Worm (Caenorhabditis elegans): ENCODE data around the gene T10B10.4.

T10B10.4 gene

ce11 chrX:15189823-15190222 is at the start of gene T10B10.4:
Gene T10B10.4 (plus strand): TSS chrX:15190123.
- no peak for TF ChIP-seq lsy-2 (tag; optimal IDR thresholded peaks at IDR 0.05)
- no peak for TF ChIP-seq lir-3 (tag; optimal IDR thresholded peaks at IDR 0.05; ENCODE audit: poor library complexity)
- TF ChIP-seq pag-3 (tag; optimal IDR thresholded peaks at IDR 0.05; ENCODE audit: borderline replicate concordance, insufficient read depth), result no peak
- no peak for TF ChIP-seq dpl-1 (GFP tag; optimal IDR thresholded peaks at IDR 0.05)
- TF ChIP-seq F16B12.6 (tag; optimal IDR thresholded peaks at IDR 0.05), result no peak
- TF ChIP-seq nhr-12 (tag; optimal IDR thresholded peaks at IDR 0.05), result no peak
- TF ChIP-seq rnt-1 (tag; optimal IDR thresholded peaks at IDR 0.05), result no peak
- no peak for TF ChIP-seq zip-4 (GFP tag; optimal IDR thresholded peaks at IDR 0.05)
- TF ChIP-seq mef-2 (tag; optimal IDR thresholded peaks at IDR 0.05), result no peak
- TF ChIP-seq elt-2 (tag; optimal IDR thresholded peaks at IDR 0.05), result no peak
- no peak for TF ChIP-seq nhr-237 (tag; optimal IDR thresholded peaks at IDR 0.05)
- TF ChIP-seq aly-2 (tag; optimal IDR thresholded peaks at IDR 0.05), result no peak
- TF ChIP-seq hpl-2 (GFP tag; optimal IDR thresholded peaks at IDR 0.05), result no peak
- TF ChIP-seq fkh-4 (tag; optimal IDR thresholded peaks at IDR 0.05; ENCODE audit: borderline replicate concordance), result no peak
- TF ChIP-seq lin-35 (GFP tag; optimal IDR thresholded peaks at IDR 0.05), result no peak
- no peak for TF ChIP-seq elt-3 (tag; optimal IDR thresholded peaks at IDR 0.05)
- no peak for TF ChIP-seq skn-1 (tag; optimal IDR thresholded peaks at IDR 0.05)
- no peak for TF ChIP-seq hlh-4 (tag; optimal IDR thresholded peaks at IDR 0.05)
- no peak for TF ChIP-seq Y116A8C.19 (tag; optimal IDR thresholded peaks at IDR 0.05; ENCODE audit: borderline replicate concordance)

DNA sequence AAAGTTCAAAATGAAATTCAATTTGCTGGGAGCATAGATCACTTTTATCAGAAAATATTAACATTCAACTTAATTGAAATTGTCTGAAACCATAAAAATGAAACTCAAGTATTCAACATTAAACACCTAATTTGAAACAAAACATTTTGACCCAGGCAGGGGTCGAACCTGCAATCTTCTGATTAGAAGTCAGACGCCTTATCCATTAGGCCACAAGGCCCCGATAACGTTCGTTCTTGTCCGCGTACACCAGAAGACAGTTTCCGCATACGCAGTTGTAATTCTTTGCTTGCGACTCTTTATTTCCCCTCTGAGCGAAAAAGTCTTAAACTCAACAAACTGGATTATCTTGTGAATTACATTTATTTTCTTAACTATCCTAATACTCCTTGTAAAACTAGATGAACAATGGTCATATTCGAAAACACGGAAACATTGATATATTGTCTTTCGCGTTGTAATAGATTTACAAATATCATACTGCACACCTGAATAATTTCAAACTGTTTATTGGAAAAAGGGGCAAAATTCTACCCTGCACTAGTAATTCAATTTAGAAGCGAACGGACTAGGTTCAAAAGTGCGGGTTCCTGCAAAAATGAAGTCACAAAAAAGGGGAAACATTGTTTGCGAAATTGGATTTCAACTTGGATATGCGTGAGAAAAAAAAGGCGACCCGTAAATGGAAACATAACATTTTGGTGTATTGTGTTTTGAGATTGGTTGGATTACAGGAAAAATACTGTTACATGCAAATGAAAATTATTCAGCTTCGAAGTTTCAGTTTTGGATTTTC is 43.3 kb upstream of the T10B10.4 start:
- TF ChIP-seq ama-1 (optimal IDR thresholded peaks at IDR 0.05) (no peak), ets-5 (GFP tag; IDR thresholded peaks at IDR 0.05) (no peak), Y116A8C.19 (tag; optimal IDR thresholded peaks at IDR 0.05; ENCODE audit: borderline replicate concordance) (no peak), C16A3.4 (tag; optimal IDR thresholded peaks at IDR 0.05) (peak; percentile 44), mdl-1 (tag; optimal IDR thresholded peaks at IDR 0.05) (no peak), lin-35 (GFP tag; optimal IDR thresholded peaks at IDR 0.05) (peak in 1 of 2 experiments; percentile 50), zip-4 (GFP tag; optimal IDR thresholded peaks at IDR 0.05) (no peak), pax-3 (tag; optimal IDR thresholded peaks at IDR 0.05) (no peak), sox-4 (tag; optimal IDR thresholded peaks at IDR 0.05) (no peak), nhr-90 (tag; optimal IDR thresholded peaks at IDR 0.05; ENCODE audit: poor library complexity) (peak; percentile 21), nhr-77 (tag; optimal IDR thresholded peaks at IDR 0.05) (no peak), sup-37 (GFP tag; optimal IDR thresholded peaks at IDR 0.05) (no peak), ztf-11 (tag; optimal IDR thresholded peaks at IDR 0.05) (no peak), nhr-84 (tag; optimal IDR thresholded peaks at IDR 0.05) (no peak), lir-3 (tag; optimal IDR thresholded peaks at IDR 0.05; ENCODE audit: poor library complexity) (no peak), ceh-82 (tag; optimal IDR thresholded peaks at IDR 0.05) (no peak), vab-15 (tag; optimal IDR thresholded peaks at IDR 0.05) (no peak), nhr-19 (GFP tag; conservative IDR thresholded peaks at IDR 0.05) (peak; percentile 14; the same call in 1 of the 2 replicates), irx-1 (tag; optimal IDR thresholded peaks at IDR 0.05) (no peak), ztf-4 (tag; optimal IDR thresholded peaks at IDR 0.05) (no peak), lin-13 (GFP tag; optimal IDR thresholded peaks at IDR 0.05) (no peak), nhr-12 (tag; optimal IDR thresholded peaks at IDR 0.05) (no peak), elt-3 (tag; optimal IDR thresholded peaks at IDR 0.05) (peak in 1 of 6 experiments; percentile 19), hpl-2 (GFP tag; optimal IDR thresholded peaks at IDR 0.05) (no peak), alr-1 (tag; optimal IDR thresholded peaks at IDR 0.05; ENCODE audit: borderline replicate concordance) (no peak), lin-39 (tag; optimal IDR thresholded peaks at IDR 0.05) (no peak), jun-1 (tag; optimal IDR thresholded peaks at IDR 0.05) (no peak), ceh-88 (GFP tag; IDR thresholded peaks at IDR 0.05) (no peak), unc-98 (GFP tag; IDR thresholded peaks at IDR 0.05) (no peak), efl-3 (GFP tag; optimal IDR thresholded peaks at IDR 0.05) (no peak), grh-1 (GFP tag; IDR thresholded peaks at IDR 0.05) (no peak), C34B4.2 (tag; optimal IDR thresholded peaks at IDR 0.05) (no peak), ces-1 (GFP tag; optimal IDR thresholded peaks at IDR 0.05) (no peak), efl-1 (optimal IDR thresholded peaks at IDR 0.05) (no peak), efl-1 (GFP tag; optimal IDR thresholded peaks at IDR 0.05 in 1 of 2) (no peak), hlh-4 (tag; optimal IDR thresholded peaks at IDR 0.05) (no peak), fkh-8 (tag; optimal IDR thresholded peaks at IDR 0.05) (no peak), aly-2 (tag; optimal IDR thresholded peaks at IDR 0.05) (no peak)
